Worm (Caenorhabditis elegans) whole organism, young adult: Measurements from ENCODE around the gene R01H2.4.
A peak's percentile ranks its signal among the peaks of the same experiment; 100 is the strongest.

ENCODE experiments used
- B0035.1 ChIP-seq: sonication (generic microtip); optimal IDR thresholded peaks from 2 replicates; lab custom pipeline; 2016; ENCODE audit warnings: missing genetic modification characterization, mild to moderate bottlenecking, missing compliant biosample characterization, missing genotype, missing genetic modification reagents
- D2030.7 ChIP-seq: fragments of 200-800 bp; sonication (Bioruptor generic); IDR thresholded peaks from 2 replicates; pipeline ENCODE4 v1.3.6; 2022; ENCODE audit warnings: missing genetic modification reagents, missing genetic modification characterization, missing compliant biosample characterization
- F10E7.11 ChIP-seq: sonication (generic microtip); optimal IDR thresholded peaks from 2 replicates; lab custom pipeline; 2017; ENCODE audit warnings: mild to moderate bottlenecking, missing genetic modification characterization, moderate library complexity, missing compliant biosample characterization
- F22D6.2 ChIP-seq: sonication (generic microtip); optimal IDR thresholded peaks from 2 replicates; lab custom pipeline; 2016; ENCODE audit warnings: mild to moderate bottlenecking, missing genetic modification characterization, missing compliant biosample characterization
- F33H1.4 ChIP-seq: fragments of 200-800 bp; sonication (Bioruptor generic); IDR thresholded peaks from 2 replicates; pipeline ENCODE4 v1.3.6; 2022; ENCODE audit warnings: missing genetic modification reagents, missing genetic modification characterization, missing compliant biosample characterization
- F37B4.10 ChIP-seq: fragments of 200-800 bp; sonication (Bioruptor generic); IDR thresholded peaks from 2 replicates; pipeline ENCODE4 v1.3.6; 2022; ENCODE audit warnings: missing genetic modification characterization, missing compliant biosample characterization
- F55B11.4 ChIP-seq: sonication (generic microtip); optimal IDR thresholded peaks from 2 replicates; lab custom pipeline; 2016; ENCODE audit warnings: missing compliant biosample characterization, missing genetic modification characterization, borderline replicate concordance; ENCODE audit not compliant: insufficient read depth
- F57A8.1 ChIP-seq: fragments of 200-800 bp; sonication (Bioruptor generic); optimal IDR thresholded peaks from 2 replicates; lab custom pipeline; 2018; ENCODE audit warnings: mild to moderate bottlenecking, missing genetic modification characterization, moderate library complexity, missing compliant biosample characterization
- F57C9.4 ChIP-seq: sonication (generic microtip); optimal IDR thresholded peaks from 2 replicates; lab custom pipeline; 2017; ENCODE audit warnings: mild to moderate bottlenecking, missing genetic modification characterization, missing compliant biosample characterization
- T07F8.4 ChIP-seq: sonication (generic microtip); optimal IDR thresholded peaks from 2 replicates; lab custom pipeline; 2016; ENCODE audit warnings: mild to moderate bottlenecking, missing genetic modification characterization, moderate library complexity, missing compliant biosample characterization
- Y53G8AR.9 ChIP-seq: fragments of 200-800 bp; sonication (Bioruptor generic); conservative IDR thresholded peaks from 2 replicates; pipeline ENCODE4 v1.3.6; 2022; ENCODE audit warnings: missing genetic modification reagents, missing genetic modification characterization, missing compliant biosample characterization
- ZK185.1 ChIP-seq: sonication (generic microtip); optimal IDR thresholded peaks from 2 replicates; lab custom pipeline; 2016; ENCODE audit warnings: mild to moderate bottlenecking, missing genetic modification characterization, missing compliant biosample characterization; ENCODE audit not compliant: poor library complexity, severe bottlenecking
- ama-1 ChIP-seq, 3 experiments: fragments of 150-350 bp in 1 of 3; sonication (generic microtip) in 2 of 3; optimal IDR thresholded peaks; 2 replicates each; lab custom pipeline; 2014 to 2018; ENCODE audit warnings: missing biosample characterization in 2 of 3, missing genetic modification characterization in 2 of 3, missing genetic modification reagents in 2 of 3
- attf-3 ChIP-seq: fragments of 200-800 bp; sonication (Bioruptor generic); conservative IDR thresholded peaks from 2 replicates; pipeline ENCODE4 v1.3.6; 2022; ENCODE audit warnings: missing genetic modification reagents, missing genetic modification characterization, missing compliant biosample characterization
- ccch-3 ChIP-seq: fragments of 200-800 bp; sonication (Bioruptor generic); optimal IDR thresholded peaks from 2 replicates; lab custom pipeline; 2018; ENCODE audit warnings: mild to moderate bottlenecking, missing genetic modification characterization, missing compliant biosample characterization
- ceh-91 ChIP-seq: fragments of 200-800 bp; sonication (Bioruptor generic); IDR thresholded peaks from 2 replicates; pipeline ENCODE4 v1.3.6; 2022; ENCODE audit warnings: missing genetic modification reagents, missing genetic modification characterization, missing compliant biosample characterization
- die-1 ChIP-seq: sonication (generic microtip); optimal IDR thresholded peaks from 2 replicates; lab custom pipeline; 2016; ENCODE audit warnings: missing genotype, mild to moderate bottlenecking, missing genetic modification characterization, missing compliant biosample characterization
- dpff-1 ChIP-seq: sonication (generic microtip); optimal IDR thresholded peaks from 2 replicates; lab custom pipeline; 2017; ENCODE audit warnings: mild to moderate bottlenecking, missing genetic modification characterization, missing compliant biosample characterization
- egl-18 ChIP-seq: fragments of 200-800 bp; sonication (Bioruptor generic); IDR thresholded peaks from 2 replicates; pipeline ENCODE4 v1.3.6; 2022; ENCODE audit warnings: missing genetic modification reagents, missing genetic modification characterization, missing compliant biosample characterization
- egl-44 ChIP-seq: fragments of 200-800 bp; sonication (Bioruptor generic); IDR thresholded peaks from 2 replicates; pipeline ENCODE4 v1.3.6; 2022; ENCODE audit warnings: missing genetic modification reagents, missing genetic modification characterization, missing compliant biosample characterization
- egrh-3 ChIP-seq: fragments of 200-800 bp; sonication (Bioruptor generic); IDR thresholded peaks from 2 replicates; pipeline ENCODE4 v1.3.6; 2022; ENCODE audit warnings: missing genetic modification reagents, missing genetic modification characterization, missing compliant biosample characterization
- ekl-4 ChIP-seq: fragments of 200-800 bp; sonication (Bioruptor generic); IDR thresholded peaks from 2 replicates; pipeline ENCODE4 v1.3.6; 2022; ENCODE audit warnings: missing genetic modification reagents, missing genetic modification characterization, missing compliant biosample characterization
- fkh-3 ChIP-seq: sonication (generic microtip); optimal IDR thresholded peaks from 2 replicates; lab custom pipeline; 2016; ENCODE audit warnings: mild to moderate bottlenecking, missing genetic modification characterization, missing compliant biosample characterization
- him-1 ChIP-seq: sonication (generic microtip); optimal IDR thresholded peaks from 2 replicates; lab custom pipeline; 2016; ENCODE audit warnings: missing genotype, missing genetic modification reagents, missing genetic modification characterization, missing compliant biosample characterization
- hlh-26 ChIP-seq: fragments of 200-800 bp; sonication (Bioruptor generic); conservative IDR thresholded peaks from 2 replicates; pipeline ENCODE4 v1.3.6; 2022; ENCODE audit warnings: missing genetic modification reagents, missing genetic modification characterization, missing compliant biosample characterization
- hrde-1 ChIP-seq: sonication (generic microtip); optimal IDR thresholded peaks from 2 replicates; lab custom pipeline; 2016; ENCODE audit warnings: missing genetic modification characterization, mild to moderate bottlenecking, missing compliant biosample characterization, moderate library complexity, missing genotype, missing genetic modification reagents, borderline replicate concordance
- let-526 ChIP-seq: fragments of 200-800 bp; sonication (Bioruptor generic); IDR thresholded peaks from 2 replicates; pipeline ENCODE4 v1.3.6; 2022; ENCODE audit warnings: missing genetic modification reagents, missing genetic modification characterization, missing compliant biosample characterization
- lin-54 ChIP-seq: fragments of 200-800 bp; sonication (Bioruptor generic); optimal IDR thresholded peaks from 2 replicates; lab custom pipeline; 2018; ENCODE audit warnings: mild to moderate bottlenecking, missing genetic modification characterization, missing compliant biosample characterization
- lsy-27 ChIP-seq: sonication (generic microtip); optimal IDR thresholded peaks from 2 replicates; lab custom pipeline; 2017; ENCODE audit warnings: missing genetic modification characterization, mild to moderate bottlenecking, missing compliant biosample characterization, antibody characterized with exemption, missing genotype, borderline replicate concordance; ENCODE audit not compliant: insufficient read depth
- madf-6 ChIP-seq: fragments of 200-800 bp; sonication (Bioruptor generic); IDR thresholded peaks from 2 replicates; pipeline ENCODE4 v1.3.6; 2022; ENCODE audit warnings: missing genetic modification reagents, missing genetic modification characterization, missing compliant biosample characterization
- mes-4 ChIP-seq: sonication (generic microtip); optimal IDR thresholded peaks from 2 replicates; lab custom pipeline; 2016; ENCODE audit warnings: missing genotype, missing genetic modification characterization, missing compliant biosample characterization
- nfya-2 ChIP-seq: fragments of 200-800 bp; sonication (Bioruptor generic); IDR thresholded peaks from 2 replicates; pipeline ENCODE4 v1.3.6; 2022; ENCODE audit warnings: missing genetic modification reagents, missing genetic modification characterization, missing compliant biosample characterization
- nhr-120 ChIP-seq: fragments of 200-800 bp; sonication (Bioruptor generic); IDR thresholded peaks from 2 replicates; pipeline ENCODE4 v1.3.6; 2022; ENCODE audit warnings: missing genetic modification characterization, missing compliant biosample characterization
- nhr-179 ChIP-seq: sonication (generic microtip); optimal IDR thresholded peaks from 2 replicates; lab custom pipeline; 2016; ENCODE audit warnings: mild to moderate bottlenecking, missing genetic modification characterization, missing compliant biosample characterization
- pbrm-1 ChIP-seq: fragments of 200-800 bp; sonication (Bioruptor generic); IDR thresholded peaks from 2 replicates; pipeline ENCODE4 v1.3.6; 2022; ENCODE audit warnings: missing genetic modification reagents, missing genetic modification characterization, missing compliant biosample characterization
- rpc-1 ChIP-seq, 2 experiments: fragments of 150-350 bp in 1 of 2; sonication (generic microtip) in 1 of 2; optimal IDR thresholded peaks; 2 replicates each; lab custom pipeline; 2014 to 2018; ENCODE audit warnings: missing biosample characterization in 1 of 2, missing genetic modification characterization in 1 of 2, missing genetic modification reagents in 1 of 2, missing genotype in 1 of 2
- snpc-1.1 ChIP-seq: sonication (generic microtip); optimal IDR thresholded peaks from 2 replicates; lab custom pipeline; 2017; ENCODE audit warnings: missing genetic modification characterization, mild to moderate bottlenecking, missing compliant biosample characterization, antibody characterized with exemption, moderate library complexity, missing genotype, missing genetic modification reagents; ENCODE audit not compliant: insufficient read depth
- snpc-4 ChIP-seq, 5 experiments: fragments of 150-350 bp in 1 of 5; sonication (generic microtip) in 4 of 5; optimal IDR thresholded peaks; 2 replicates each; lab custom pipeline; 2014 to 2018; ENCODE audit warnings: missing genetic modification characterization in 5 of 5, missing biosample characterization in 3 of 5, antibody characterized with exemption in 2 of 5, mild to moderate bottlenecking in 2 of 5, missing compliant biosample characterization in 2 of 5, missing genotype in 2 of 5, moderate library complexity in 2 of 5, missing genetic modification reagents in 1 of 5
- somi-1 ChIP-seq: fragments of 200-800 bp; sonication (Bioruptor generic); optimal IDR thresholded peaks from 2 replicates; lab custom pipeline; 2018; ENCODE audit warnings: mild to moderate bottlenecking, missing genetic modification characterization, missing compliant biosample characterization
- sptf-2 ChIP-seq: fragments of 200-800 bp; sonication (Bioruptor generic); optimal IDR thresholded peaks from 2 replicates; lab custom pipeline; 2018; ENCODE audit warnings: mild to moderate bottlenecking, missing genetic modification characterization, missing compliant biosample characterization
- tbp1 ChIP-seq: fragments of 200-800 bp; sonication (Bioruptor generic); optimal IDR thresholded peaks from 2 replicates; lab custom pipeline; 2018; ENCODE audit warnings: mild to moderate bottlenecking, missing genetic modification characterization, missing compliant biosample characterization
- unc-62 ChIP-seq: fragments of 150-350 bp; optimal IDR thresholded peaks from 2 replicates; lab custom pipeline; 2014; ENCODE audit warnings: missing biosample characterization, missing genetic modification reagents, missing genetic modification characterization
- zfh-2 ChIP-seq: fragments of 200-800 bp; sonication (Bioruptor generic); conservative IDR thresholded peaks from 2 replicates; pipeline ENCODE4 v1.3.6; 2022; ENCODE audit warnings: missing genetic modification reagents, missing genetic modification characterization, missing compliant biosample characterization
- ztf-18 ChIP-seq: sonication (generic microtip); optimal IDR thresholded peaks from 2 replicates; lab custom pipeline; 2016; ENCODE audit warnings: missing genotype, mild to moderate bottlenecking, missing genetic modification characterization, missing compliant biosample characterization
- ztf-22 ChIP-seq: fragments of 200-800 bp; sonication (Bioruptor generic); optimal IDR thresholded peaks from 2 replicates; lab custom pipeline; 2018; ENCODE audit warnings: mild to moderate bottlenecking, missing genetic modification characterization, moderate library complexity, missing compliant biosample characterization
- ztf-26 ChIP-seq: sonication (generic microtip); optimal IDR thresholded peaks from 2 replicates; lab custom pipeline; 2017; ENCODE audit warnings: missing genetic modification characterization, missing compliant biosample characterization

The R01H2.4 gene

DNA sequence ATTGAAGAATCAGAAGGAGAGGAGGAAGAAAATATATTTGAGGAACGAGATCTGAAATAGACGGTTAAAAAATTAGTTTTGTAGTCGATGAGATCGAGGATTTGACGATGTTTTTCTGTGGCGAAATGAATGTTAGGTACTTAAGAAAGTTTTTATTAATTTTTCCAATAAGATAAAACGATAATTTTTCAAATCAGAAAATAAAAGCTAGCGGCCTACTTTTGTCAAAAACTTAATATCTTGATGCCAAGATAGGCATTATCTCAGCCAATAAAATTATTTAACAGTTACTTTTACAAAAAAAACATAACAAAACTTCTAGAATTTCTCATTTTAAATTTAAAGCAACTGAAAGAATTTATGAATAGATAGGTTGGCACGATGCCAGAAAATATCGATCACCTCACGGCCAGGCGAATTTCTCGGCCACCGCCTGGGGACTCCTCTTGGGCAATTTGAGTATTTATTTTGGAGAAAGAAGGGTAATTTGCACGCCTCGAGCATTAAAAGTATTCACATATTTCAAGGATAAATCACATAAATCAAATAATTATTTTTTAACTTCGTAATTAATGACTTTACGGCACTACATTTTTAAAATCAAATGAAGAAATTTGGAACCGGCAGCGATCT lies 23.7 kb upstream of the R01H2.4 start, which contains the start of gene fubl-2 (continued):
- no peak for TF ChIP-seq tbp1 (GFP tag; lab: Kevin White, UChicago)
- TF ChIP-seq him-1, result peak; percentile 5
- TF ChIP-seq ztf-26, result no peak
- no peak for TF ChIP-seq Y53G8AR.9 (GFP tag; lab: Robert Waterston, UW)
- no peak for TF ChIP-seq snpc-4 (GFP tag; optimal IDR thresholded peaks at IDR 0.05; lab: Kevin White, UChicago)
- TF ChIP-seq snpc-4 (tag; optimal IDR thresholded peaks at IDR 0.05; lab: Kevin White, UChicago), result peak in 1 of 4 experiments; percentile 25
- TF ChIP-seq egl-18, result no peak
- TF ChIP-seq attf-3 (GFP tag; lab: Robert Waterston, UW), result 0 out of 2 replicates have a peak, but pooled peaks have one; percentile 38
- TF ChIP-seq ztf-22 (GFP tag; lab: Kevin White, UChicago), result no peak
- TF ChIP-seq ama-1 (optimal IDR thresholded peaks at IDR 0.05; lab: Kevin White, UChicago), result no peak
- no peak for TF ChIP-seq ama-1 (GFP tag; optimal IDR thresholded peaks at IDR 0.05; lab: Kevin White, UChicago)
- no peak for TF ChIP-seq unc-62 (GFP tag; lab: Kevin White, UChicago)
- no peak for TF ChIP-seq ztf-18
- no peak for TF ChIP-seq hrde-1 (tag; lab: Kevin White, UChicago)
- TF ChIP-seq madf-6, result no peak
- no peak for TF ChIP-seq lsy-27 (tag; lab: Kevin White, UChicago)
- no peak for TF ChIP-seq lin-54 (GFP tag; lab: Kevin White, UChicago)
- TF ChIP-seq fkh-3, result no peak
- peak; percentile 62 for TF ChIP-seq ZK185.1
- no peak for TF ChIP-seq egrh-3
- TF ChIP-seq F22D6.2, result no peak
- TF ChIP-seq hlh-26 (GFP tag; lab: Robert Waterston, UW), result no peak
- peak; percentile 28 for TF ChIP-seq snpc-1.1
- no peak for TF ChIP-seq pbrm-1 (GFP tag; lab: Robert Waterston, UW)
- no peak for TF ChIP-seq egl-44 (GFP tag; lab: Robert Waterston, UW)
- no peak for TF ChIP-seq die-1 (tag; lab: Kevin White, UChicago)
- TF ChIP-seq F10E7.11 (tag; lab: Kevin White, UChicago), result no peak
- TF ChIP-seq F33H1.4 (GFP tag; lab: Robert Waterston, UW), result peak; percentile 60
- TF ChIP-seq zfh-2 (GFP tag; lab: Robert Waterston, UW), result no peak
- TF ChIP-seq F55B11.4 (tag; lab: Kevin White, UChicago), result no peak
- no peak for TF ChIP-seq let-526 (GFP tag; lab: Robert Waterston, UW)
- TF ChIP-seq T07F8.4 (tag; lab: Kevin White, UChicago), result no peak
- no peak for TF ChIP-seq F37B4.10
- TF ChIP-seq ccch-3 (GFP tag; lab: Kevin White, UChicago), result no peak
- TF ChIP-seq rpc-1 (optimal IDR thresholded peaks at IDR 0.05; lab: Kevin White, UChicago), result no peak
- TF ChIP-seq rpc-1 (tag; optimal IDR thresholded peaks at IDR 0.05; lab: Kevin White, UChicago), result no peak
- no peak for TF ChIP-seq B0035.1 (tag; lab: Kevin White, UChicago)
- TF ChIP-seq sptf-2, result no peak
- no peak for TF ChIP-seq F57A8.1
- no peak for TF ChIP-seq nfya-2 (GFP tag; lab: Robert Waterston, UW)
- no peak for TF ChIP-seq dpff-1
- TF ChIP-seq nhr-120 (GFP tag; lab: Robert Waterston, UW), result no peak
- no peak for TF ChIP-seq somi-1 (GFP tag; lab: Kevin White, UChicago)
- peak; percentile 59; the same call in 1 of the 2 replicates for TF ChIP-seq D2030.7 (GFP tag; lab: Robert Waterston, UW)
- TF ChIP-seq F57C9.4 (tag; lab: Kevin White, UChicago), result no peak
- no peak for TF ChIP-seq mes-4 (tag; lab: Kevin White, UChicago)
- TF ChIP-seq ekl-4 (GFP tag; lab: Robert Waterston, UW), result no peak
- peak; percentile 26; the same call in 1 of the 2 replicates for TF ChIP-seq ceh-91 (GFP tag; lab: Robert Waterston, UW)
- TF ChIP-seq nhr-179, result no peak
